Worm (Caenorhabditis elegans) whole organism, mixed stage, embryonic: ENCODE results near the gene C31G12.3.

Experiments
- M03D4.4 ChIP-seq: sonication (generic microtip); optimal IDR thresholded peaks from 2 replicates; lab custom pipeline; 2017; ENCODE audit warnings: mild to moderate bottlenecking, missing genetic modification characterization, missing compliant biosample characterization
- bed-3 ChIP-seq: fragments of 200-800 bp; sonication (Bioruptor generic); optimal IDR thresholded peaks from 3 replicates; lab custom pipeline; 2018; ENCODE audit warnings: mild to moderate bottlenecking, missing genetic modification characterization, moderate library complexity, missing compliant biosample characterization
- ceh-43 ChIP-seq: fragments of 200-800 bp; sonication (Bioruptor generic); optimal IDR thresholded peaks from 2 replicates; lab custom pipeline; 2018; ENCODE audit warnings: mild to moderate bottlenecking, missing genetic modification characterization, moderate library complexity, missing compliant biosample characterization
- ceh-83 ChIP-seq: fragments of 200-800 bp; sonication (Bioruptor generic); optimal IDR thresholded peaks from 2 replicates; lab custom pipeline; 2018; ENCODE audit warnings: mild to moderate bottlenecking, missing genetic modification characterization, missing compliant biosample characterization
- ces-1 ChIP-seq: fragments of 150-350 bp; optimal IDR thresholded peaks from 2 replicates; lab custom pipeline; 2014; ENCODE audit warnings: missing biosample characterization, missing genetic modification reagents, missing genetic modification characterization
- cnd-1 ChIP-seq: fragments of 200-800 bp; sonication (Bioruptor generic); optimal IDR thresholded peaks from 2 replicates; lab custom pipeline; 2018; ENCODE audit warnings: mild to moderate bottlenecking, missing genetic modification characterization, missing compliant biosample characterization
- drap-1 ChIP-seq: fragments of 200-800 bp; sonication (Bioruptor generic); optimal IDR thresholded peaks from 3 replicates; lab custom pipeline; 2018; ENCODE audit warnings: mild to moderate bottlenecking, missing genetic modification characterization, missing compliant biosample characterization
- elt-3 ChIP-seq: fragments of 150-350 bp; optimal IDR thresholded peaks from 2 replicates; lab custom pipeline; 2014; ENCODE audit warnings: missing biosample characterization, missing genetic modification characterization
- flh-1 ChIP-seq: fragments of 200-800 bp; sonication (Bioruptor generic); optimal IDR thresholded peaks from 2 replicates; lab custom pipeline; 2018; ENCODE audit warnings: mild to moderate bottlenecking, missing genetic modification characterization, moderate library complexity, missing compliant biosample characterization
- ham-2 ChIP-seq: fragments of 200-800 bp; sonication (Bioruptor generic); optimal IDR thresholded peaks from 2 replicates; lab custom pipeline; 2018; ENCODE audit warnings: mild to moderate bottlenecking, missing genetic modification characterization, missing compliant biosample characterization
- hlh-1 ChIP-seq: fragments of 150-350 bp; optimal IDR thresholded peaks from 2 replicates; lab custom pipeline; 2014; ENCODE audit warnings: missing biosample characterization, missing genetic modification reagents, missing genetic modification characterization
- lin-32 ChIP-seq: fragments of 200-800 bp; sonication (Bioruptor generic); optimal IDR thresholded peaks from 2 replicates; lab custom pipeline; 2018; ENCODE audit warnings: mild to moderate bottlenecking, missing genetic modification characterization, missing compliant biosample characterization
- lsy-2 ChIP-seq: fragments of 150-350 bp; optimal IDR thresholded peaks from 2 replicates; lab custom pipeline; 2014; ENCODE audit warnings: missing biosample characterization, missing genetic modification characterization
- mep-1 ChIP-seq: fragments of 150-350 bp; optimal IDR thresholded peaks from 2 replicates; lab custom pipeline; 2017; ENCODE audit warnings: missing biosample characterization, missing genetic modification reagents, missing genetic modification characterization, inconsistent platforms
- mls-2 ChIP-seq: sonication (generic microtip); optimal IDR thresholded peaks from 2 replicates; lab custom pipeline; 2016; ENCODE audit warnings: mild to moderate bottlenecking, missing genetic modification characterization, moderate library complexity, missing compliant biosample characterization
- nhr-12 ChIP-seq: fragments of 150-350 bp; optimal IDR thresholded peaks from 2 replicates; lab custom pipeline; 2014; ENCODE audit warnings: missing biosample characterization, missing genetic modification characterization
- nhr-2 ChIP-seq: fragments of 150-350 bp; optimal IDR thresholded peaks from 2 replicates; lab custom pipeline; 2014; ENCODE audit warnings: missing biosample characterization, missing genetic modification characterization
- nhr-237 ChIP-seq: fragments of 150-350 bp; optimal IDR thresholded peaks from 2 replicates; lab custom pipeline; 2014; ENCODE audit warnings: missing biosample characterization, missing genetic modification characterization
- nhr-28 ChIP-seq: fragments of 150-350 bp; optimal IDR thresholded peaks from 2 replicates; lab custom pipeline; 2014; ENCODE audit warnings: missing biosample characterization, missing genetic modification characterization
- nhr-76 ChIP-seq: sonication (generic microtip); optimal IDR thresholded peaks from 2 replicates; lab custom pipeline; 2017; ENCODE audit warnings: missing biosample characterization, missing genetic modification characterization
- pha-4 ChIP-seq: fragments of 150-350 bp; optimal IDR thresholded peaks from 2 replicates; lab custom pipeline; 2018; ENCODE audit warnings: missing biosample characterization, missing genetic modification reagents, missing genetic modification characterization
- sem-2 ChIP-seq: fragments of 200-800 bp; sonication (Bioruptor generic); optimal IDR thresholded peaks from 2 replicates; lab custom pipeline; 2018; ENCODE audit warnings: mild to moderate bottlenecking, missing genetic modification characterization, missing compliant biosample characterization
- sptf-1 ChIP-seq: sonication (generic microtip); optimal IDR thresholded peaks from 2 replicates; lab custom pipeline; 2017; ENCODE audit warnings: mild to moderate bottlenecking, missing genetic modification characterization, moderate library complexity, missing compliant biosample characterization
- tbx-8 ChIP-seq: fragments of 200-800 bp; sonication (Bioruptor generic); optimal IDR thresholded peaks from 2 replicates; lab custom pipeline; 2018; ENCODE audit warnings: mild to moderate bottlenecking, missing genetic modification characterization, moderate library complexity, missing compliant biosample characterization
- unc-120 ChIP-seq: sonication (generic microtip); optimal IDR thresholded peaks from 2 replicates; lab custom pipeline; 2017; ENCODE audit warnings: missing genetic modification characterization, missing compliant biosample characterization; ENCODE audit not compliant: poor library complexity, severe bottlenecking
- unc-62 ChIP-seq: fragments of 150-350 bp; optimal IDR thresholded peaks from 2 replicates; lab custom pipeline; 2014; ENCODE audit warnings: missing biosample characterization, missing genetic modification reagents, missing genetic modification characterization
- zip-8 ChIP-seq: fragments of 150-350 bp; optimal IDR thresholded peaks from 2 replicates; lab custom pipeline; 2014; ENCODE audit warnings: missing biosample characterization, missing genetic modification characterization
- ztf-11 ChIP-seq: fragments of 150-350 bp; optimal IDR thresholded peaks from 2 replicates; lab custom pipeline; 2014; ENCODE audit warnings: missing biosample characterization, missing genetic modification characterization

The C31G12.3 gene

ce11 chrV:18142549-18142948 is 42.5 kb upstream of the C31G12.3 start, which contains the start of gene Y37H2A.13:
Y37H2A.13 (plus strand) TSS chrV:18142849.
- TF ChIP-seq mls-2 (tag; lab: Kevin White, UChicago) (no peak), ham-2 (GFP tag; lab: Kevin White, UChicago) (no peak), nhr-2 (tag; lab: Kevin White, UChicago) (no peak), elt-3 (tag; lab: Kevin White, UChicago) (no peak), tbx-8 (GFP tag; lab: Kevin White, UChicago) (no peak), M03D4.4 (no peak), cnd-1 (no peak), zip-8 (tag; lab: Kevin White, UChicago) (no peak), sptf-1 (tag; lab: Kevin White, UChicago) (no peak), nhr-237 (tag; lab: Kevin White, UChicago) (no peak), flh-1 (no peak), unc-62 (GFP tag; lab: Kevin White, UChicago) (no peak), pha-4 (tag; lab: Kevin White, UChicago) (no peak), nhr-28 (tag; lab: Kevin White, UChicago) (no peak), bed-3 (GFP tag; lab: Kevin White, UChicago) (no peak), hlh-1 (no peak)

DNA sequence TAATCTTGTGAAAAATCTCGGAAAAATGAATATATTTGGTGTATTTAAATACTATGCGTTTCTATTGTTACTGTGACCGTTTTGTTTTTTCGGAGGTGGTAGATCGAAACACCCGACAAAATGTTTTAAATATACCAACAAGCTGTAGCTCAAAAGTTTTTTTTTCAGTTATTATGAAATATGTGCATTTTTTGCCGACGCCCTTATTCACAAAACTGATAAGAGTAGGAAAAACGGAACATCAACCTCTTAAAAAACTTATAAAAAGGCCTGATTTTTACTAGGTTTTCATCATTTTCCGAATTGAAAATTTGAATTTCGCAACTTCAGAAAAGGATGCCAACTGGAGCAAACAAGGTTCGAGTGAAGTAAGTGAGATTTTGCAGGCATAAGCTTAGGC is 41.6 kb upstream of the C31G12.3 start, which contains the start of gene Y37H2A.14:
TSS of gene Y37H2A.14 (plus strand) at position 301 of the 400 bp plus-strand sequence.
- TF ChIP-seq ces-1 (GFP tag; lab: Kevin White, UChicago): no peak
- TF ChIP-seq ceh-83 (GFP tag; lab: Kevin White, UChicago): no peak

ce11 chrV:18144442-18144841 is 40.6 kb upstream of the C31G12.3 start:
- no peak for TF ChIP-seq ceh-43 (GFP tag; lab: Kevin White, UChicago)
- TF ChIP-seq mep-1: no peak
- no peak for TF ChIP-seq nhr-76 (tag; lab: Kevin White, UChicago)
- TF ChIP-seq lsy-2 (tag; lab: Kevin White, UChicago): no peak
- no peak for TF ChIP-seq sptf-1 (tag; lab: Kevin White, UChicago)
- TF ChIP-seq ztf-11 (tag; lab: Kevin White, UChicago): no peak
- no peak for TF ChIP-seq nhr-12

DNA sequence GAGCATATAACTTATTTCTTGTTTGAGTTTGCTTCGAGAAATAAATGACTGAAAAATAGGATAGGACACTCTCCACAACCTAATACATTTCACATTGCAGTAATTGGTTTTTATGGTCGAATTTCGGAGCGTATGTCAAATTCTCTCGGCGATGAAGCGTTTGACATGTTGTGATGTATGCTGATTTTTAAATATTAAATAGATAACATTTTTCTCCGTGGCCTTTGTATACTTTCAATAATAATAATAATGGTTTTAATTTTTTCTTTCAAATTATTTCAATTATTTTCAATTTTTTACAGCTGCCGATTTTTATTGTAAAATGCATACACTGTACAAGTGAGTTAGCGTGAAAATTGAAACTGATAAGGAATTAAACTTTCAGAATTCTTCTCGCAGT is 38.9 kb upstream of the C31G12.3 start, which contains the start of gene C14A6.3:
TSS of gene C14A6.3 (plus strand) at position 301 of the 400 bp plus-strand sequence.
- TF ChIP-seq drap-1: no peak
- TF ChIP-seq elt-3 (tag; lab: Kevin White, UChicago): no peak
- no peak for TF ChIP-seq hlh-1
- TF ChIP-seq nhr-28 (tag; lab: Kevin White, UChicago): no peak
- TF ChIP-seq nhr-237 (tag; lab: Kevin White, UChicago): no peak
- no peak for TF ChIP-seq mep-1
- no peak for TF ChIP-seq bed-3 (GFP tag; lab: Kevin White, UChicago)
- TF ChIP-seq sptf-1 (tag; lab: Kevin White, UChicago): no peak
- TF ChIP-seq, all 35 proteins: peak for 0

DNA sequence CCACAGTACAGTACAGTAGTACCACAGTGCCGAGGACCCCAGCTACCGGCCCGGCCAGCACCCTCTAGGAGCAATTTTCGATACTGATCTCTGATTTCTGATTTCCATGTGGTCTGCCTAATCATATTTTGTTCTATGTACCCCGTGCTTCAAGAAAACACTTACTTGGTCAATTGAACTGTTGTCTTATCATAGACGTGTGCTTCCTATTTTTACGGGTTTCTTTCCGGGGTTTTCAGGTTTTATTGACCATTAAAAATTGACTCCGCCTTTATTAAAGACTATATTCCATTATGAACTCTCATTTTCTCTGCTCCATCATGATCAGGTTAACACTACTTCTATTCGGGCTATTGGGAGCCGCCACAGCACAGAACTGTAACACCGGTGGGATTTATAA is 27.3 kb upstream of the C31G12.3 start, which contains the start of gene clec-48:
TSS of gene clec-48 (plus strand) at position 320 of the 400 bp plus-strand sequence.
- no peak for TF ChIP-seq sptf-1 (tag; lab: Kevin White, UChicago)
- no peak for TF ChIP-seq elt-3 (tag; lab: Kevin White, UChicago)
- no peak for TF ChIP-seq flh-1
- TF ChIP-seq ceh-43 (GFP tag; lab: Kevin White, UChicago): no peak
- TF ChIP-seq, all 35 proteins: peak for 0

ce11 chrV:18158172-18158571 is 26.8 kb upstream of the C31G12.3 start:
- TF ChIP-seq mls-2 (tag; lab: Kevin White, UChicago) (no peak), ceh-43 (GFP tag; lab: Kevin White, UChicago) (no peak), zip-8 (tag; lab: Kevin White, UChicago) (no peak), nhr-12 (no peak), lin-32 (GFP tag; lab: Kevin White, UChicago) (no peak), bed-3 (GFP tag; lab: Kevin White, UChicago) (no peak), unc-120 (no peak), sem-2 (GFP tag; lab: Kevin White, UChicago) (no peak)
- TF ChIP-seq, all 35 proteins: peak for 0
